Fruit fly (Drosophila melanogaster) Kc167 (cell line): ENCODE results near the gene CG43851.

Experiments used
- h ChIP-seq: fragments of >200 bp; optimal IDR thresholded peaks from 3 replicates; lab custom pipeline; 2018; ENCODE audit warnings: missing external identifiers
- psq ChIP-seq: fragments of >200 bp; optimal IDR thresholded peaks from 2 replicates; lab custom pipeline; 2017; ENCODE audit warnings: missing external identifiers

- TF ChIP-seq h (lab: Kevin White, UChicago) (no peak), psq (lab: Kevin White, UChicago) (no peak)
Measured at dm6 chr2L:2606725-2607124, 41.0 kb upstream of the CG43851 start.
